Worm (Caenorhabditis elegans): Measurements from ENCODE around the gene irld-26.

The irld-26 gene

DNA sequence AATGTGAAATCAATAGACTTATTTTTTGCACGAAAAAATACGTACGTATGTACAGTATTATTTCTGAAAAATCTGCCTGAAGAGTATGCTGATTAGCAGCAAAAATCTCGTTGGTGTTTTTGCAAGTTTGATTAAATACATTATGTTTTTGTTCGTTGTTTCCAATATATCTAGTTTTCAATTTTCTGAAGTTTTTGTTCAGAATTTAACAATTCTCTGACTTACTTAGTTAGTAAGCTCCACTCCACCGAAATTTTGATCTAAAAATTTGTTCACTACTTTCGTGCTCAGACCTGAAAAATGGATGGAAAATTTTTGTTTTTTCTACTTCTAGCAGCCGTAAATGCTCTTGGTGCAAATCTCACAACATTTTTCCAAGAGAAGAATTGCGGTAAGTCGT is at the start of gene irld-26:
TSS of gene irld-26 (plus strand) at position 301 of the 400 bp plus-strand sequence.
- TF ChIP-seq hnd-1 (tag; optimal IDR thresholded peaks at IDR 0.05) (no peak), pes-1 (GFP tag; IDR thresholded peaks at IDR 0.05) (no peak), aly-1 (tag; optimal IDR thresholded peaks at IDR 0.05) (no peak), ama-1 (optimal IDR thresholded peaks at IDR 0.05) (no peak), tra-4 (tag; optimal IDR thresholded peaks at IDR 0.05) (no peak), flt-1 (GFP tag; IDR thresholded peaks at IDR 0.05) (no peak), hmbx-1 (tag; optimal IDR thresholded peaks at IDR 0.05) (no peak), scrt-1 (GFP tag; IDR thresholded peaks at IDR 0.05) (no peak), ceh-36 (tag; optimal IDR thresholded peaks at IDR 0.05) (no peak), sea-1 (GFP tag; conservative IDR thresholded peaks at IDR 0.05) (no peak), hmg-4 (GFP tag; optimal IDR thresholded peaks at IDR 0.05) (no peak), F13C5.2 (tag; optimal IDR thresholded peaks at IDR 0.05) (no peak), tbx-37 (GFP tag; conservative IDR thresholded peaks at IDR 0.05) (no peak)

- TF ChIP-seq scrt-1 (GFP tag; IDR thresholded peaks at IDR 0.05) = no peak
- no peak for TF ChIP-seq tbx-11 (GFP tag; IDR thresholded peaks at IDR 0.05)
- TF ChIP-seq pes-1 (GFP tag; IDR thresholded peaks at IDR 0.05) = no peak
- no peak for TF ChIP-seq tbx-37 (GFP tag; conservative IDR thresholded peaks at IDR 0.05)
- no peak for TF ChIP-seq flt-1 (GFP tag; IDR thresholded peaks at IDR 0.05)
- TF ChIP-seq aly-1 (tag; optimal IDR thresholded peaks at IDR 0.05) = no peak
- TF ChIP-seq B0310.2 (tag; optimal IDR thresholded peaks at IDR 0.05) = no peak
- TF ChIP-seq ets-7 (tag; optimal IDR thresholded peaks at IDR 0.05) = no peak
Measured at ce11 chrV:16158391-16158790, 46.6 kb upstream of the irld-26 start, which contains the start of gene str-99. Gene str-99, minus strand, starts transcription at chrV:16158491.

ce11 chrV:16159594-16159993 is 45.4 kb upstream of the irld-26 start, which contains the start of gene F10A3.17:
Gene F10A3.17, minus strand, starts transcription at chrV:16159694.
- TF ChIP-seq pes-1 (GFP tag; IDR thresholded peaks at IDR 0.05) = no peak
- TF ChIP-seq tra-4 (tag; optimal IDR thresholded peaks at IDR 0.05) = no peak

DNA sequence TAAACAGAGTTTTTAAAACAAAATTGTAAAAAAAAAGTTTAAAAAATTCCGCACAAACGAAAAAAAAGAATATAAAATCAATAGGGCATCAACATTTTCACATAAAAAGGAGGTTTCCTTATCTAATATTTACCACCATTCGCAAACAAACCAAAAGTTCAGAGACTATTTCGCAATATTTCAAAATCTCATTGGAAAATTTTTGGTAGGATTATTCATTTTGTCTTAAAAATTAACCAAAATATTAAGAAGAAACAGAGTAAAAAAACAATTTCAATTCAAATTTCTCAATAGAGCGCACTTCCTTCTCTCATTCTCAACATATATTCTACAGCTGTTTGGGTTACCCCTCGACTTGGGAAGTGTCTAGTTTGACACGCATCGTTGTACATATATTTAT is 44.9 kb upstream of the irld-26 start:
- TF ChIP-seq sea-1 (GFP tag; conservative IDR thresholded peaks at IDR 0.05) = no peak
- no peak for TF ChIP-seq scrt-1 (GFP tag; IDR thresholded peaks at IDR 0.05)
- TF ChIP-seq ceh-13 (GFP tag; optimal IDR thresholded peaks at IDR 0.05) = no peak
- TF ChIP-seq flt-1 (GFP tag; IDR thresholded peaks at IDR 0.05) = no peak
- no peak for TF ChIP-seq ceh-36 (tag; optimal IDR thresholded peaks at IDR 0.05)
- TF ChIP-seq hmg-4 (GFP tag; optimal IDR thresholded peaks at IDR 0.05) = no peak
- TF ChIP-seq ets-7 (tag; optimal IDR thresholded peaks at IDR 0.05) = no peak
- TF ChIP-seq hnd-1 (tag; optimal IDR thresholded peaks at IDR 0.05) = no peak
- TF ChIP-seq tbx-37 (GFP tag; conservative IDR thresholded peaks at IDR 0.05) = no peak
- TF ChIP-seq pes-1 (GFP tag; IDR thresholded peaks at IDR 0.05) = no peak
- TF ChIP-seq tra-4 (tag; optimal IDR thresholded peaks at IDR 0.05) = no peak
- TF ChIP-seq ama-1 (optimal IDR thresholded peaks at IDR 0.05) = no peak
- TF ChIP-seq F13C5.2 (tag; optimal IDR thresholded peaks at IDR 0.05) = no peak
- TF ChIP-seq B0310.2 (tag; optimal IDR thresholded peaks at IDR 0.05) = no peak
- no peak for TF ChIP-seq hmbx-1 (tag; optimal IDR thresholded peaks at IDR 0.05)
- TF ChIP-seq aly-1 (tag; optimal IDR thresholded peaks at IDR 0.05) = no peak
- TF ChIP-seq tbx-11 (GFP tag; IDR thresholded peaks at IDR 0.05) = no peak

ce11 chrV:16162124-16162735 is 42.8 kb upstream of the irld-26 start, which contains the start of the genes str-109 and F10A3.11:
Gene str-109, minus strand, starts transcription at chrV:16162224.
Gene F10A3.11, plus strand, starts transcription at chrV:16162685.
- TF ChIP-seq ets-7 (tag; optimal IDR thresholded peaks at IDR 0.05) (no peak), tbx-37 (GFP tag; conservative IDR thresholded peaks at IDR 0.05) (no peak), pes-1 (GFP tag; IDR thresholded peaks at IDR 0.05) (no peak), ama-1 (optimal IDR thresholded peaks at IDR 0.05) (no peak), F13C5.2 (tag; optimal IDR thresholded peaks at IDR 0.05) (no peak), hmg-4 (GFP tag; optimal IDR thresholded peaks at IDR 0.05) (no peak), B0310.2 (tag; optimal IDR thresholded peaks at IDR 0.05) (no peak), tra-4 (tag; optimal IDR thresholded peaks at IDR 0.05) (no peak)

- TF ChIP-seq tra-4 (tag; optimal IDR thresholded peaks at IDR 0.05) = no peak
- TF ChIP-seq sea-1 (GFP tag; conservative IDR thresholded peaks at IDR 0.05) = no peak
- TF ChIP-seq aly-1 (tag; optimal IDR thresholded peaks at IDR 0.05) = no peak
- no peak for TF ChIP-seq hmg-4 (GFP tag; optimal IDR thresholded peaks at IDR 0.05)
- TF ChIP-seq tbx-11 (GFP tag; IDR thresholded peaks at IDR 0.05) = no peak
- no peak for TF ChIP-seq hmbx-1 (tag; optimal IDR thresholded peaks at IDR 0.05)
- TF ChIP-seq ceh-13 (GFP tag; optimal IDR thresholded peaks at IDR 0.05) = no peak
- no peak for TF ChIP-seq flt-1 (GFP tag; IDR thresholded peaks at IDR 0.05)
- TF ChIP-seq B0310.2 (tag; optimal IDR thresholded peaks at IDR 0.05) = no peak
- no peak for TF ChIP-seq tbx-37 (GFP tag; conservative IDR thresholded peaks at IDR 0.05)
- TF ChIP-seq pes-1 (GFP tag; IDR thresholded peaks at IDR 0.05) = no peak
- no peak for TF ChIP-seq ama-1 (optimal IDR thresholded peaks at IDR 0.05)
Measured at ce11 chrV:16163719-16164118, 41.3 kb upstream of the irld-26 start, which contains the start of gene F10A3.12. Gene F10A3.12, plus strand, starts transcription at chrV:16164019.

- TF ChIP-seq sea-1 (GFP tag; conservative IDR thresholded peaks at IDR 0.05) = no peak
- TF ChIP-seq tbx-11 (GFP tag; IDR thresholded peaks at IDR 0.05) = no peak
- TF ChIP-seq ceh-13 (GFP tag; optimal IDR thresholded peaks at IDR 0.05) = no peak
Measured at ce11 chrV:16165936-16166335, 39.1 kb upstream of the irld-26 start, which contains the start of gene str-108. Gene str-108, plus strand, starts transcription at chrV:16166236.

DNA sequence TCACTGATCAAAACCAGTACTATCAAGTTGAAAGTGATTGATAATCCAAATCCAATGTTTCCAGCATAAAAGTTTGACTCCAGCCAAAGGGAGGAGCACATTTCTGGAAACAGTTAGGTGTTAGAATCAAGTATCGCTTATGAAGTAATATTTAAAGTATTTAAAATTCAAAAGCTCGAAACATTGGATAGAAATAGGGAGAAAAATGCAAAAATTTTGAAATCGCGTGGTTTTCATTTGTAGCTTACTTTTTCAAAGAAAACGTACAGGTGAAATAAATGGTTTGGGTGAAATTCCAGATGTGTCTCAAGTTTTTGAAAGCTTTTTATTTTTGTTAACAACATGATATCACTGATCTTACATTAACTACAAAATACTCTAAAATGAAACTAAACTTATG is 36.0 kb upstream of the irld-26 start, which contains the start of gene str-111:
TSS of gene str-111 (minus strand) at position 101 of the 400 bp plus-strand sequence.
- TF ChIP-seq F13C5.2 (tag; optimal IDR thresholded peaks at IDR 0.05) (no peak), ceh-36 (tag; optimal IDR thresholded peaks at IDR 0.05) (no peak), B0310.2 (tag; optimal IDR thresholded peaks at IDR 0.05) (no peak), scrt-1 (GFP tag; IDR thresholded peaks at IDR 0.05) (no peak), aly-1 (tag; optimal IDR thresholded peaks at IDR 0.05) (no peak), ets-7 (tag; optimal IDR thresholded peaks at IDR 0.05) (no peak)
